Fruit fly (Drosophila melanogaster) whole organism, embryonic: Measurements from ENCODE around the gene CG6236.

Source experiments
- Atf3 ChIP-seq: fragments of 200-800 bp; sonication (Bioruptor generic); optimal IDR thresholded peaks from 3 replicates; lab custom pipeline; 2016; ENCODE audit warnings: missing biosample characterization, missing genetic modification characterization
- Bteb2 ChIP-seq: fragments of 200-800 bp; sonication (Bioruptor generic); optimal IDR thresholded peaks from 2 replicates; lab custom pipeline; 2016; ENCODE audit warnings: missing biosample characterization, missing genetic modification characterization
- CG12071 ChIP-seq: fragments of 200-800 bp; sonication (Bioruptor generic); optimal IDR thresholded peaks from 3 replicates; lab custom pipeline; 2018; ENCODE audit warnings: missing biosample characterization, mild to moderate bottlenecking, missing genetic modification characterization
- CG14014 ChIP-seq: fragments of 200-800 bp; sonication (Bioruptor generic); IDR thresholded peaks from 2 replicates; pipeline ENCODE4 v1.3.6; 2022; ENCODE audit warnings: missing biosample characterization, missing genetic modification characterization
- CG17612 ChIP-seq: fragments of 200-800 bp; sonication (Bioruptor generic); IDR thresholded peaks from 2 replicates; pipeline ENCODE4 v1.3.6; 2022; ENCODE audit warnings: missing biosample characterization, missing genetic modification characterization
- CG18262 ChIP-seq: fragments of 200-800 bp; optimal IDR thresholded peaks from 3 replicates; lab custom pipeline; 2019; ENCODE audit warnings: missing biosample characterization, mild to moderate bottlenecking, missing genetic modification characterization, moderate library complexity
- CG2678 ChIP-seq: fragments of 200-800 bp; sonication (Bioruptor generic); optimal IDR thresholded peaks from 3 replicates; lab custom pipeline; 2019; ENCODE audit warnings: missing biosample characterization, mild to moderate bottlenecking, missing genetic modification characterization, moderate library complexity
- CG3163 ChIP-seq: fragments of 200-800 bp; sonication (Bioruptor generic); optimal IDR thresholded peaks from 3 replicates; lab custom pipeline; 2016; ENCODE audit warnings: missing biosample characterization, missing genetic modification characterization
- CG3726 ChIP-seq: fragments of 200-800 bp; sonication (Bioruptor generic); IDR thresholded peaks from 3 replicates; pipeline ENCODE4, ENCODE4 v1.3.6; 2022; ENCODE audit warnings: missing biosample characterization, missing genetic modification characterization
- CG3847 ChIP-seq: fragments of 200-800 bp; sonication (Bioruptor generic); IDR thresholded peaks from 2 replicates; pipeline ENCODE4 v1.3.6; 2022; ENCODE audit warnings: missing biosample characterization, missing genetic modification characterization
- CG8944 ChIP-seq: fragments of 200-800 bp; sonication (Bioruptor generic); optimal IDR thresholded peaks from 3 replicates; lab custom pipeline; 2016; ENCODE audit warnings: missing biosample characterization, missing genetic modification characterization
- CG9932 ChIP-seq: fragments of 200-800 bp; sonication (Bioruptor generic); IDR thresholded peaks from 2 replicates; pipeline ENCODE4 v1.3.6; 2022; ENCODE audit warnings: missing biosample characterization, missing genetic modification characterization
- CHES-1-like ChIP-seq: fragments of 200-800 bp; sonication (Bioruptor generic); optimal IDR thresholded peaks from 2 replicates; lab custom pipeline; 2016; ENCODE audit warnings: missing biosample characterization, missing genetic modification characterization
- D19A ChIP-seq: fragments of 200-800 bp; optimal IDR thresholded peaks from 3 replicates; lab custom pipeline; 2019; ENCODE audit warnings: missing biosample characterization, mild to moderate bottlenecking, missing genetic modification characterization, moderate library complexity
- Elba2 ChIP-seq: fragments of 200-800 bp; sonication (Bioruptor generic); optimal IDR thresholded peaks from 3 replicates; lab custom pipeline; 2016; ENCODE audit warnings: missing biosample characterization, missing genetic modification characterization
- GATAe ChIP-seq: fragments of 200-800 bp; sonication (Bioruptor generic); conservative IDR thresholded peaks from 2 replicates; pipeline ENCODE4 v1.3.6; 2022; ENCODE audit warnings: missing biosample characterization, missing genetic modification characterization
- Hand ChIP-seq: fragments of 200-800 bp; sonication (Bioruptor generic); optimal IDR thresholded peaks from 2 replicates; lab custom pipeline; 2017; ENCODE audit warnings: mild to moderate bottlenecking, missing biosample characterization, missing genetic modification reagents, missing genetic modification characterization
- Hmr ChIP-seq: fragments of 200-800 bp; sonication (Bioruptor generic); optimal IDR thresholded peaks from 3 replicates; lab custom pipeline; 2017; ENCODE audit warnings: mild to moderate bottlenecking, missing biosample characterization, missing genetic modification reagents, missing genetic modification characterization
- Hmx ChIP-seq: fragments of 200-800 bp; sonication (Bioruptor generic); optimal IDR thresholded peaks from 2 replicates; lab custom pipeline; 2016; ENCODE audit warnings: missing biosample characterization, missing genetic modification characterization
- Hr3 ChIP-seq: fragments of 200-800 bp; sonication (Bioruptor generic); optimal IDR thresholded peaks from 3 replicates; lab custom pipeline; 2016; ENCODE audit warnings: missing biosample characterization, missing genetic modification characterization
- Hr78 ChIP-seq, 2 experiments: fragments of 200-800 bp in 1 of 2; fragments of >200 bp in 1 of 2; sonication (Bioruptor generic) in 1 of 2; optimal IDR thresholded peaks; 2 replicates each; lab custom pipeline; 2017 to 2019; ENCODE audit warnings: missing biosample characterization in 2 of 2, missing genetic modification characterization in 2 of 2, mild to moderate bottlenecking in 1 of 2, moderate library complexity in 1 of 2
- Lpt ChIP-seq: fragments of >200 bp; optimal IDR thresholded peaks from 2 replicates; lab custom pipeline; 2018; ENCODE audit warnings: missing biosample characterization, missing genetic modification characterization
- Myb ChIP-seq: fragments of 200-800 bp; sonication (Bioruptor generic); optimal IDR thresholded peaks from 2 replicates; lab custom pipeline; 2016; ENCODE audit warnings: missing biosample characterization, missing genetic modification characterization
- Nf-YB ChIP-seq: fragments of 200-800 bp; sonication (Bioruptor generic); optimal IDR thresholded peaks from 3 replicates; lab custom pipeline; 2019; ENCODE audit warnings: missing biosample characterization, mild to moderate bottlenecking, missing genetic modification characterization, moderate library complexity
- Nf-YC ChIP-seq: fragments of 200-800 bp; optimal IDR thresholded peaks from 3 replicates; lab custom pipeline; 2019; ENCODE audit warnings: missing biosample characterization, mild to moderate bottlenecking, missing genetic modification characterization, moderate library complexity
- Ravus ChIP-seq: fragments of 200-800 bp; sonication (Bioruptor generic); IDR thresholded peaks from 2 replicates; pipeline ENCODE4 v1.3.6; 2022; ENCODE audit warnings: missing biosample characterization, missing genetic modification characterization
- amos ChIP-seq: fragments of 200-800 bp; sonication (Bioruptor generic); IDR thresholded peaks from 2 replicates; pipeline ENCODE4 v1.3.6; 2022; ENCODE audit warnings: missing biosample characterization, missing genetic modification characterization; ENCODE audit not compliant: partially characterized antibody
- fu2 ChIP-seq: fragments of 200-800 bp; sonication (Bioruptor generic); optimal IDR thresholded peaks from 2 replicates; lab custom pipeline; 2016; ENCODE audit warnings: missing biosample characterization, missing genetic modification characterization
- hb ChIP-seq: fragments of 200-800 bp; sonication (Bioruptor generic); IDR thresholded peaks from 3 replicates; pipeline ENCODE4 v1.3.6; 2022; ENCODE audit warnings: missing biosample characterization, missing genetic modification characterization; ENCODE audit not compliant: partially characterized antibody
- hkb ChIP-seq, 2 experiments: fragments of 200-800 bp in 1 of 2; fragments of >200 bp in 1 of 2; sonication (Bioruptor generic) in 1 of 2; IDR thresholded peaks in 1 of 2; optimal IDR thresholded peaks in 1 of 2; 2 replicates each; pipeline versions ENCODE4 v1.3.6 to Lab custom; 2017 to 2022; ENCODE audit warnings: missing biosample characterization in 1 of 2, missing genetic modification characterization in 1 of 2
- knrl ChIP-seq: fragments of 200-800 bp; sonication (Bioruptor generic); IDR thresholded peaks from 3 replicates; pipeline ENCODE4 v1.3.6; 2022; ENCODE audit warnings: missing biosample characterization, missing genetic modification characterization; ENCODE audit not compliant: partially characterized antibody
- onecut ChIP-seq: fragments of 200-800 bp; sonication (Bioruptor generic); IDR thresholded peaks from 2 replicates; pipeline ENCODE4 v1.3.6; 2022; ENCODE audit warnings: missing biosample characterization, missing genetic modification characterization
- pan ChIP-seq, 4 experiments: fragments of >200 bp in 3 of 4; fragments of 200-800 bp in 1 of 4; sonication (Bioruptor generic) in 1 of 4; optimal IDR thresholded peaks in 3 of 4; IDR thresholded peaks in 1 of 4; 2 replicates each; pipeline versions ENCODE4 v1.3.6 to Lab custom; 2017 to 2022; ENCODE audit warnings: missing biosample characterization in 2 of 4, missing genetic modification characterization in 2 of 4, mixed read lengths in 1 of 4
- pb ChIP-seq: fragments of 200-800 bp; sonication (Bioruptor generic); optimal IDR thresholded peaks from 3 replicates; lab custom pipeline; 2016; ENCODE audit warnings: missing biosample characterization, missing genetic modification characterization
- pfk ChIP-seq: fragments of 200-800 bp; sonication (Bioruptor generic); optimal IDR thresholded peaks from 2 replicates; lab custom pipeline; 2018; ENCODE audit warnings: missing biosample characterization, mild to moderate bottlenecking, missing genetic modification characterization, moderate library complexity
- pnt ChIP-seq: fragments of 200-800 bp; sonication (Bioruptor generic); optimal IDR thresholded peaks from 3 replicates; lab custom pipeline; 2016; ENCODE audit warnings: missing biosample characterization, missing genetic modification characterization
- ro ChIP-seq: fragments of 200-800 bp; sonication (Bioruptor generic); IDR thresholded peaks from 2 replicates; pipeline ENCODE4 v1.3.6; 2022; ENCODE audit warnings: missing biosample characterization, missing genetic modification characterization
- trh ChIP-seq: fragments of 200-800 bp; sonication (Bioruptor generic); optimal IDR thresholded peaks from 2 replicates; lab custom pipeline; 2016; ENCODE audit warnings: missing biosample characterization, missing genetic modification characterization
- ttk ChIP-seq: fragments of 200-800 bp; sonication (Bioruptor generic); IDR thresholded peaks from 2 replicates; pipeline ENCODE4 v2.1.2; 2022; ENCODE audit warnings: missing biosample characterization, missing genetic modification characterization
- usp ChIP-seq: fragments of >200 bp; optimal IDR thresholded peaks from 2 replicates; lab custom pipeline; 2017; ENCODE audit warnings: missing biosample characterization, missing genetic modification characterization
- zf30C ChIP-seq: fragments of 200-800 bp; sonication (Bioruptor generic); optimal IDR thresholded peaks from 3 replicates; lab custom pipeline; 2018; ENCODE audit warnings: missing biosample characterization, mild to moderate bottlenecking, missing genetic modification characterization
- zfh2 ChIP-seq: fragments of 200-800 bp; sonication (Bioruptor generic); optimal IDR thresholded peaks from 2 replicates; lab custom pipeline; 2016; ENCODE audit warnings: missing biosample characterization, missing genetic modification characterization

Gene CG6236

DNA sequence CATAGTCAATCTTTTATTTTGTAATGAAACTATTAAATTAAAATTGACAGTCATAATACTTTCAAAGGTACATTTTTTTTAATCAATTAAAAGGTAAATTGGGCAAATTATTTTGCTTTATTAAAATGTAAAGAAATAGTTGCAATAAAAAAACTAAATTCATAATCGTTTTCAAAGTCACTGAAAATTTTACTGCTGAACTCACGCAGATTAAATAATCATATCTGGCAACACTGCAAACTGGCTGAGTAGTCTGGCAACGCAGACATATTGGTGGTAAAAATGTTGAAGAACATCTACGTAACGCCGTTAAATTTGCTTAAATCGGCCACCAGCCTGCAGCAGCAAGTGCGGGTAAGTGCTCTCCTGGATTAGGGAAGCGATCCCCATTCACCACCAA lies 2.4 kb upstream of the CG6236 start, which contains the start of gene mRpL9 (continued):
- TF ChIP-seq Myb (GFP tag; lab: Kevin White, UChicago) (peak; percentile 77), hb (no peak), Nf-YB (GFP tag; lab: Kevin White, UChicago) (no peak), Nf-YC (tag; lab: Kevin White, UChicago) (peak; percentile 26), Hand (no peak), Hmx (GFP tag; lab: Kevin White, UChicago) (no peak), pb (GFP tag; lab: Kevin White, UChicago) (no peak), Hr78 (GFP tag; optimal IDR thresholded peaks at IDR 0.05; lab: Kevin White, UChicago) (no peak), CG18262 (tag; lab: Kevin White, UChicago) (no peak), CG14014 (GFP tag; lab: Robert Waterston, UW) (no peak), Bteb2 (GFP tag; lab: Kevin White, UChicago) (peak; percentile 12), Hr3 (GFP tag; lab: Kevin White, UChicago) (no peak), CG12071 (GFP tag; lab: Kevin White, UChicago) (no peak), fu2 (no peak), Ravus (GFP tag; lab: Robert Waterston, UW) (no peak), Lpt (GFP tag; lab: Kevin White, UChicago) (no peak), CG3847 (GFP tag; lab: Robert Waterston, UW) (peak; percentile 58), Atf3 (no peak), CG3726 (no peak), CG8944 (GFP tag; lab: Kevin White, UChicago) (no peak), amos (GFP tag; lab: Robert Waterston, UW) (peak; percentile 26; the same call in 1 of the 2 replicates), knrl (GFP tag; lab: Robert Waterston, UW) (peak; percentile 44; the same call in 1 of the 3 replicates), Hmr (GFP tag; lab: Kevin White, UChicago) (no peak), pan (optimal IDR thresholded peaks at IDR 0.05; lab: Kevin White, UChicago) (no peak), pan (GFP tag; optimal IDR thresholded peaks at IDR 0.05 in 1 of 2, IDR thresholded peaks at IDR 0.05 in 1 of 2) (peak in 1 of 2 experiments; percentile 16), CG17612 (GFP tag; lab: Robert Waterston, UW) (no peak), CHES-1-like (no peak), ttk (no peak), CG2678 (tag; lab: Kevin White, UChicago) (no peak), zfh2 (GFP tag; lab: Kevin White, UChicago) (peak; percentile 56), GATAe (GFP tag; lab: Robert Waterston, UW) (no peak), usp (GFP tag; lab: Kevin White, UChicago) (no peak), ro (GFP tag; lab: Robert Waterston, UW) (no peak), onecut (GFP tag; lab: Robert Waterston, UW) (no peak), zf30C (GFP tag; lab: Kevin White, UChicago) (peak; percentile 10), D19A (tag; lab: Kevin White, UChicago) (no peak), CG9932 (GFP tag; lab: Robert Waterston, UW) (peak; percentile 60), trh (GFP tag; lab: Kevin White, UChicago) (no peak), Elba2 (no peak), CG3163 (GFP tag; lab: Kevin White, UChicago) (no peak), hkb (optimal IDR thresholded peaks at IDR 0.05; lab: Kevin White, UChicago) (no peak), hkb (GFP tag; IDR thresholded peaks at IDR 0.05; lab: Robert Waterston, UW) (no peak), pfk (GFP tag; lab: Kevin White, UChicago) (no peak), pnt (no peak)
